Fruit fly (Drosophila melanogaster) whole organism, pupa: ENCODE results near the gene meigo.

ENCODE experiments used
- CG10348 ChIP-seq: fragments of 200-800 bp; sonication (Bioruptor generic); IDR thresholded peaks from 2 replicates; pipeline ENCODE4 v1.3.6; 2022; ENCODE audit warnings: missing biosample characterization, missing genetic modification characterization
- CG14655 ChIP-seq: fragments of 200-800 bp; sonication (Bioruptor generic); optimal IDR thresholded peaks from 3 replicates; lab custom pipeline; 2017; ENCODE audit warnings: mild to moderate bottlenecking, missing biosample characterization, missing genetic modification reagents, missing genetic modification characterization
- CG8301 ChIP-seq: fragments of 200-800 bp; sonication (Bioruptor generic); optimal IDR thresholded peaks from 2 replicates; lab custom pipeline; 2018; ENCODE audit warnings: missing biosample characterization, mild to moderate bottlenecking, missing genetic modification characterization
- Snoo ChIP-seq: fragments of 200-800 bp; sonication (Bioruptor generic); optimal IDR thresholded peaks from 3 replicates; lab custom pipeline; 2017; ENCODE audit warnings: missing biosample characterization, mild to moderate bottlenecking, missing genetic modification characterization, inconsistent platforms

dm6 chr3R:21118784-21119183 is 19.3 kb upstream of the meigo start, which contains the start of gene Bdbt:
- TF ChIP-seq CG8301 (tag; lab: Kevin White, UChicago) (peak; percentile 43), CG14655 (no peak), Snoo (peak; percentile 5), CG10348 (no peak)
